Fruit fly (Drosophila melanogaster): ENCODE results near the gene dnc.

dnc gene

dm6 chrX:3152280-3152679, 24.0 kb upstream of the dnc start:
- TF ChIP-seq CG17801 (GFP tag; optimal IDR thresholded peaks at IDR 0.05; ENCODE audit: partially characterized antibody): no peak

dm6 chrX:3157048-3157703, 19.1 kb upstream of the dnc start:
- TF ChIP-seq CG17801 (GFP tag; optimal IDR thresholded peaks at IDR 0.05; ENCODE audit: partially characterized antibody): no peak

dm6 chrX:3158620-3159019, 17.6 kb upstream of the dnc start:
- TF ChIP-seq CG17801 (GFP tag; optimal IDR thresholded peaks at IDR 0.05; ENCODE audit: partially characterized antibody): no peak

dm6 chrX:3161542-3162377, 14.5 kb upstream of the dnc start:
- TF ChIP-seq CG17801 (GFP tag; optimal IDR thresholded peaks at IDR 0.05; ENCODE audit: partially characterized antibody): no peak

- peak; percentile 83 for TF ChIP-seq CG17801 (GFP tag; optimal IDR thresholded peaks at IDR 0.05; ENCODE audit: partially characterized antibody)
These were observed 13.6 kb upstream of the dnc start for dm6 chrX:3162405-3163256.

- TF ChIP-seq CG17801 (GFP tag; optimal IDR thresholded peaks at IDR 0.05; ENCODE audit: partially characterized antibody): no peak
These were observed 4.0 kb upstream of the dnc start for dm6 chrX:3172217-3172616.

dm6 chrX:3173072-3173471, 3.2 kb upstream of the dnc start, which contains the start of gene CG18508:
CG18508 (minus strand) TSS chrX:3173140.
- no peak for TF ChIP-seq CG17801 (GFP tag; optimal IDR thresholded peaks at IDR 0.05; ENCODE audit: partially characterized antibody)

- no peak for TF ChIP-seq CG17801 (GFP tag; optimal IDR thresholded peaks at IDR 0.05; ENCODE audit: partially characterized antibody)
These were observed 1.9 kb upstream of the dnc start, which contains the start of gene Fcp3C for dm6 chrX:3174374-3174773. Fcp3C (minus strand) TSS chrX:3174474.

- TF ChIP-seq CG17801 (GFP tag; optimal IDR thresholded peaks at IDR 0.05; ENCODE audit: partially characterized antibody): no peak
These were observed 1.1 kb upstream of the dnc start, which contains the start of gene CG3939 for dm6 chrX:3174881-3175874. CG3939 (plus strand) TSS chrX:3175018.

dm6 chrX:3186550-3186949, 10.3 kb downstream of the dnc start:
- TF ChIP-seq CG17801 (GFP tag; optimal IDR thresholded peaks at IDR 0.05; ENCODE audit: partially characterized antibody): no peak

- no peak for TF ChIP-seq CG17801 (GFP tag; optimal IDR thresholded peaks at IDR 0.05; ENCODE audit: partially characterized antibody)
These were observed 11.4 kb downstream of the dnc start for dm6 chrX:3187593-3187992.

dm6 chrX:3188419-3188818, 12.2 kb downstream of the dnc start:
- TF ChIP-seq CG17801 (GFP tag; optimal IDR thresholded peaks at IDR 0.05; ENCODE audit: partially characterized antibody): no peak

- TF ChIP-seq CG17801 (GFP tag; optimal IDR thresholded peaks at IDR 0.05; ENCODE audit: partially characterized antibody): no peak
These were observed 12.9 kb downstream of the dnc start for dm6 chrX:3189155-3189554.

dm6 chrX:3189723-3190122, 13.5 kb downstream of the dnc start:
- TF ChIP-seq CG17801 (GFP tag; optimal IDR thresholded peaks at IDR 0.05; ENCODE audit: partially characterized antibody): no peak

All from ovary, adult (tissue).